Fruit fly (Drosophila melanogaster) whole organism, wandering third instar larva: Measurements from ENCODE around the gene Sfp33A2.

ENCODE experiments used
- Abd-B ChIP-seq: fragments of >200 bp; optimal IDR thresholded peaks from 2 replicates; lab custom pipeline; 2017; ENCODE audit warnings: missing biosample characterization, missing genetic modification characterization
- CG32264 ChIP-seq: fragments of 200-800 bp; sonication (Bioruptor generic); optimal IDR thresholded peaks from 2 replicates; lab custom pipeline; 2016; ENCODE audit warnings: missing biosample characterization, missing genetic modification characterization
- CG9705 ChIP-seq: fragments of 200-800 bp; sonication (Bioruptor generic); optimal IDR thresholded peaks from 2 replicates; lab custom pipeline; 2018; ENCODE audit warnings: missing biosample characterization, mild to moderate bottlenecking, missing genetic modification characterization
- CrebA ChIP-seq: fragments of 200-800 bp; sonication (Bioruptor generic); optimal IDR thresholded peaks from 2 replicates; lab custom pipeline; 2016; ENCODE audit warnings: missing biosample characterization, mild to moderate bottlenecking, missing genetic modification characterization, borderline replicate concordance
- Dfd ChIP-seq: fragments of >200 bp; optimal IDR thresholded peaks from 2 replicates; lab custom pipeline; 2017; ENCODE audit warnings: missing biosample characterization, missing genetic modification characterization
- Dif ChIP-seq: fragments of 200-275, 200-300 bp; sonication (Bioruptor generic); optimal IDR thresholded peaks from 2 replicates; lab custom pipeline; 2018; ENCODE audit warnings: missing biosample characterization, missing genetic modification characterization; ENCODE audit not compliant: partially characterized antibody
- GATAd ChIP-seq: sonication (Bioruptor generic); optimal IDR thresholded peaks from 2 replicates; lab custom pipeline; 2016; ENCODE audit warnings: missing biosample characterization, missing genetic modification characterization
- HLH106 ChIP-seq: fragments of 200-800 bp; optimal IDR thresholded peaks from 3 replicates; lab custom pipeline; 2019; ENCODE audit warnings: missing biosample characterization, mild to moderate bottlenecking, missing genetic modification characterization, moderate library complexity
- Hnf4 ChIP-seq: fragments of 200-800 bp; sonication (Bioruptor generic); optimal IDR thresholded peaks from 2 replicates; lab custom pipeline; 2016; ENCODE audit warnings: missing biosample characterization, mild to moderate bottlenecking, missing genetic modification characterization
- Hr78 ChIP-seq: fragments of >200 bp; optimal IDR thresholded peaks from 2 replicates; lab custom pipeline; 2017; ENCODE audit warnings: missing biosample characterization, missing genetic modification characterization
- Hr83 ChIP-seq: fragments of 200-300 bp; sonication (Bioruptor generic); optimal IDR thresholded peaks from 2 replicates; lab custom pipeline; 2016; ENCODE audit warnings: missing biosample characterization, mild to moderate bottlenecking, missing genetic modification characterization, moderate library complexity; ENCODE audit not compliant: poor library complexity, severe bottlenecking
- Jra ChIP-seq: sonication (Bioruptor generic); optimal IDR thresholded peaks from 2 replicates; lab custom pipeline; 2016; ENCODE audit warnings: missing biosample characterization, missing genetic modification characterization
- Mio ChIP-seq: sonication (Bioruptor generic); optimal IDR thresholded peaks from 2 replicates; lab custom pipeline; 2016; ENCODE audit warnings: missing biosample characterization, missing genetic modification characterization
- Myc ChIP-seq: fragments of >200 bp; optimal IDR thresholded peaks from 2 replicates; lab custom pipeline; 2017
- N ChIP-seq: fragments of >200 bp; optimal IDR thresholded peaks from 2 replicates; lab custom pipeline; 2018; ENCODE audit warnings: missing biosample characterization, missing external identifiers, missing genetic modification characterization
- OdsH ChIP-seq: fragments of 200-800 bp; sonication (Bioruptor generic); optimal IDR thresholded peaks from 2 replicates; lab custom pipeline; 2016; ENCODE audit warnings: missing biosample characterization, mild to moderate bottlenecking, missing genetic modification characterization
- Rel ChIP-seq, 2 experiments: fragments of 200-800 bp; sonication (Bioruptor generic) in 1 of 2; optimal IDR thresholded peaks; 2 replicates in 1 of 2; 3 replicates in 1 of 2; lab custom pipeline; 2016 to 2019; ENCODE audit warnings: mild to moderate bottlenecking in 2 of 2, missing biosample characterization in 2 of 2, missing genetic modification characterization in 2 of 2, moderate library complexity in 1 of 2
- Sp1 ChIP-seq: fragments of 200-800 bp; sonication (Bioruptor generic); optimal IDR thresholded peaks from 3 replicates; lab custom pipeline; 2019; ENCODE audit warnings: missing biosample characterization, mild to moderate bottlenecking, missing genetic modification characterization, moderate library complexity
- Vsx2 ChIP-seq: fragments of 200-300, 225-300 bp; sonication (Bioruptor generic); optimal IDR thresholded peaks from 2 replicates; lab custom pipeline; 2018; ENCODE audit warnings: missing biosample characterization, missing genetic modification characterization; ENCODE audit not compliant: partially characterized antibody
- br ChIP-seq: fragments of 200-800 bp; sonication (Bioruptor generic); optimal IDR thresholded peaks from 2 replicates; lab custom pipeline; 2016; ENCODE audit warnings: missing biosample characterization, missing genetic modification characterization
- brk ChIP-seq: fragments of 200-800 bp; sonication (Bioruptor generic); optimal IDR thresholded peaks from 2 replicates; lab custom pipeline; 2016; ENCODE audit warnings: missing biosample characterization, mild to moderate bottlenecking, missing genetic modification characterization
- dl ChIP-seq, 2 experiments: fragments of 175-275, 200-275 bp in 1 of 2; fragments of 200-275 bp in 1 of 2; sonication (Bioruptor generic); optimal IDR thresholded peaks; lab custom pipeline; 2018; ENCODE audit warnings: mild to moderate bottlenecking in 2 of 2, missing biosample characterization in 2 of 2, missing genetic modification characterization in 2 of 2, moderate library complexity in 2 of 2; ENCODE audit not compliant: partially characterized antibody in 2 of 2, insufficient read depth in 1 of 2
- dmrt93B ChIP-seq: fragments of 200-800 bp; sonication (Bioruptor generic); optimal IDR thresholded peaks from 2 replicates; lab custom pipeline; 2018; ENCODE audit warnings: missing biosample characterization, mild to moderate bottlenecking, missing genetic modification characterization
- dsf ChIP-seq: sonication (Bioruptor generic); optimal IDR thresholded peaks from 2 replicates; lab custom pipeline; 2016; ENCODE audit warnings: missing biosample characterization, missing genetic modification characterization, borderline replicate concordance
- ey ChIP-seq: fragments of 200-800 bp; sonication (Bioruptor generic); optimal IDR thresholded peaks from 2 replicates; lab custom pipeline; 2016; ENCODE audit warnings: missing biosample characterization, missing genetic modification characterization
- foxo ChIP-seq, 2 experiments: fragments of 200-800 bp; sonication (Bioruptor generic); optimal IDR thresholded peaks; 2 replicates in 1 of 2; 3 replicates in 1 of 2; lab custom pipeline; 2016 to 2017; ENCODE audit warnings: missing biosample characterization in 2 of 2, missing genetic modification characterization in 2 of 2
- fru ChIP-seq: fragments of 200-800 bp; sonication (Bioruptor generic); optimal IDR thresholded peaks from 3 replicates; lab custom pipeline; 2016; ENCODE audit warnings: missing biosample characterization, mild to moderate bottlenecking, missing genetic modification characterization
- h ChIP-seq: fragments of 200-800 bp; sonication (Bioruptor generic); optimal IDR thresholded peaks from 3 replicates; lab custom pipeline; 2016; ENCODE audit warnings: missing biosample characterization, mild to moderate bottlenecking, missing genetic modification characterization
- jim ChIP-seq: fragments of 175-275, 200-325 bp; sonication (Bioruptor generic); optimal IDR thresholded peaks from 2 replicates; lab custom pipeline; 2016; ENCODE audit warnings: missing biosample characterization, mild to moderate bottlenecking, missing genetic modification characterization
- lola ChIP-seq: fragments of >200 bp; optimal IDR thresholded peaks from 2 replicates; lab custom pipeline; 2017; ENCODE audit warnings: missing biosample characterization, missing genetic modification characterization
- pan ChIP-seq: fragments of >200 bp; optimal IDR thresholded peaks from 2 replicates; lab custom pipeline; 2017
- psq ChIP-seq: fragments of 200-800 bp; sonication (Bioruptor generic); optimal IDR thresholded peaks from 3 replicates; lab custom pipeline; 2017; ENCODE audit warnings: missing biosample characterization, mild to moderate bottlenecking, missing genetic modification characterization, moderate library complexity
- rgr ChIP-seq: fragments of 200-800 bp; sonication (Bioruptor generic); optimal IDR thresholded peaks from 3 replicates; lab custom pipeline; 2016; ENCODE audit warnings: missing biosample characterization, mild to moderate bottlenecking, missing genetic modification characterization
- sage ChIP-seq: fragments of 200-800 bp; sonication (Bioruptor generic); optimal IDR thresholded peaks from 2 replicates; lab custom pipeline; 2016; ENCODE audit warnings: missing biosample characterization, mild to moderate bottlenecking, missing genetic modification characterization
- sv ChIP-seq: fragments of 200-800 bp; sonication (Bioruptor generic); optimal IDR thresholded peaks from 3 replicates; lab custom pipeline; 2016; ENCODE audit warnings: missing biosample characterization, missing genetic modification characterization
- tai ChIP-seq: sonication (Bioruptor generic); optimal IDR thresholded peaks from 2 replicates; lab custom pipeline; 2016; ENCODE audit warnings: missing biosample characterization, missing genetic modification characterization
- usp ChIP-seq: fragments of >200 bp; optimal IDR thresholded peaks from 2 replicates; lab custom pipeline; 2017; ENCODE audit warnings: missing biosample characterization, missing genetic modification characterization
- woc ChIP-seq: sonication (Bioruptor generic); optimal IDR thresholded peaks from 2 replicates; lab custom pipeline; 2016; ENCODE audit warnings: missing biosample characterization, mild to moderate bottlenecking, missing genetic modification characterization

Sfp33A2 gene

DNA sequence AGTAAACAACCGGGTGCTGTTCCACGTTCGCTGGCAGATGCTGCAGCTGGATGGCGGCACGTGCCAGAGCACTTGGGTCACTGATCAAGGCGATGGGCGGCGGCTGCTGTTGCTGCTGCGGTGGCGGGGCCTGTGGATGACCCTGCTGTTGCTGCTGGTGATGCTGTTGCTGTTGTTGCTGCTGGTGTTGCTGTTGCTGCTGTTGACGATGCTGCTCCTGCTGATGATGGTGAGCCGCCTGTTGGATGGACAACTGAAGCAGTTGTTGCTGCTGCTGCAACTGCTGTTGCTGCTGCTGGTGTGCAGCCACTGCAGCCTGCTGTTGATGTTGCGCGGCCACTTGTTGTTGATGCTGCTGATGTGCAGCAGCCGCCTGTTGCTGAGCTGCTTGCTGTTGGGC is 40.4 kb upstream of the Sfp33A2 start:
- TF ChIP-seq sv (GFP tag; lab: Kevin White, UChicago) (no peak), Dfd (GFP tag; lab: Kevin White, UChicago) (peak; percentile 95), foxo (GFP tag; optimal IDR thresholded peaks at IDR 0.05; lab: Kevin White, UChicago) (no peak), CG9705 (no peak), HLH106 (no peak), Sp1 (GFP tag; lab: Kevin White, UChicago) (no peak)

DNA sequence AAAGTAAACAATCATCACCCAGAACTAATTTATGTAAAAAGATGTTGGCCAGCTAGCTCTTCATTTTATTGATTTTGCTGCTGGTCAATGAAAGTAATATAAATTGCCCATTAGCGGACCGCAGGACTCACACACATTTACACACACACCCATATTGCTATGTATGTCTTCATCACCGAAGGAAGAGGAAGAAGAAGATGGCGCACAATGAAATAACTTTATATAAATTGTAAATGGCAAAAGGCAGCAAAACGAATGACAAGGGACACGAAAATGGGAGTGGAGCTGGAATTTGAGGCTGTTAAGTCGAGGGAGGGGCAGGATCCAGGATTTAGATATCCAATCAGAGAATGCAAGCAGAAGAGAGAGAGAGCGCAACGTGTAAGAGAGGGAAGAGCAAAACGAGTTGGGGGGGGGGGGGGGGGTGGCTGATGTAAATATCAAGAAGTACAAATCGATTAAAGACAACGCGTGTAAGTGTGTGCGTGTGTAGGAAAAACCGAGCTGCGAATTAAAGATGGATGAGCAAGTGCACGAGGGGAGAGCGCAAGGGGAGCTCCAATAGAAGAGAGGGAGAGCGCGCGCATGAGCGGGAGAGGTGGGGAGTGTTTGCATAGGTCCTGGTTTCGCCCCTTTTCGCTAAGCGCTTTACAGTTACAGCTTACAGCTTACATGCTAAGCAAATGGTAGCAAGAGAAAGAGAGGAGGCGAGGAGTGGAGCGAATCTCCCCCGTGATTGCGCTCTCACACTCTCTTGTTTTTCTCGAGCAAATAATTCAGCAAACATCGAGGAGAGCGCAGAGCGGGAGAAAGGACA is 33.1 kb upstream of the Sfp33A2 start:
- peak; percentile 16 for TF ChIP-seq Dfd (GFP tag; lab: Kevin White, UChicago)
- peak; percentile 70 for TF ChIP-seq psq (GFP tag; lab: Kevin White, UChicago)
- no peak for TF ChIP-seq Dif (GFP tag; lab: Kevin White, UChicago)

DNA sequence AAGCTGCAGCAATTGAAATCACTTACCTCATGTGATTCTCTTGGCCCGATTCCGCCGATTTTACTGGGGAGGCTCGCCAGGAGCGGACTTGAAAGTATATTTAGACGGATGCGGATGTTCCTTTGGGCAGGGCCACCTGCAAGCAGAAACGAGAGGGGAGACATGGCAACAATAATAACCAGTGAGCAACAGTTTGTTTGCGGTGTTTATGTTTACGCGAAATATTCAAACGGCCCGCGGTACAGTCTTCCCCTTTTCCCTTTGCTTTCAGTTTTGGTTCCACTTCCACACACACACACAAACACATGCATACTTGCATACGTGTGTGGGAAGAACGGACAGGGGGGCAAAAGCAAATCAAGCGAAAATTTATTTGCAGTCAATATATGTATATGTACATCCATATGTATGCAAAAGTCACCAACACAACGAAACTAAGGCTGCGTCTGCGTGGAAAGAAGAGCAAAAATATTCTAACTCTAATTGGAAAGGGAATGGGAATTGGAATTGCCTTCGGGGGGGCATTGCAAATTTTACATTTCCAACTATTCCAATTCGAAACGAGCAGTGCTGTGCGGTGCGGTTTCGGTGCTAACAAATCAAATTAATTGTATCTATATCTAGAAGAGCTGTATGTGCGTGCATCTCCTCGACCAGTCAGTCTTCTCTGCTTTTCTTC is 31.4 kb upstream of the Sfp33A2 start:
- TF ChIP-seq sage (GFP tag; lab: Kevin White, UChicago): no peak
- no peak for TF ChIP-seq CrebA
- no peak for TF ChIP-seq h (GFP tag; lab: Kevin White, UChicago)
- no peak for TF ChIP-seq usp (GFP tag; lab: Kevin White, UChicago)
- peak; percentile 27 for TF ChIP-seq N (GFP tag; lab: Kevin White, UChicago)
- TF ChIP-seq CG32264: no peak
- TF ChIP-seq Jra (GFP tag; lab: Kevin White, UChicago): no peak
- no peak for TF ChIP-seq lola (GFP tag; lab: Kevin White, UChicago)
- no peak for TF ChIP-seq jim (GFP tag; lab: Kevin White, UChicago)
- no peak for TF ChIP-seq Mio (GFP tag; lab: Kevin White, UChicago)
- no peak for TF ChIP-seq CG9705
- TF ChIP-seq Hnf4: no peak
- TF ChIP-seq GATAd (GFP tag; lab: Kevin White, UChicago): no peak
- TF ChIP-seq br: no peak
- TF ChIP-seq Sp1 (GFP tag; lab: Kevin White, UChicago): peak; percentile 1
- TF ChIP-seq tai: no peak
- no peak for TF ChIP-seq ey (GFP tag; lab: Kevin White, UChicago)
- TF ChIP-seq pan (lab: Kevin White, UChicago): no peak
- TF ChIP-seq Dfd (GFP tag; lab: Kevin White, UChicago): no peak
- TF ChIP-seq OdsH: peak; percentile 1
- TF ChIP-seq dsf (GFP tag; lab: Kevin White, UChicago): no peak
- TF ChIP-seq brk (GFP tag; lab: Kevin White, UChicago): no peak
- peak in 1 of 2 experiments; percentile 9 for TF ChIP-seq foxo (GFP tag; optimal IDR thresholded peaks at IDR 0.05; lab: Kevin White, UChicago)
- TF ChIP-seq Hr78 (GFP tag; lab: Kevin White, UChicago): no peak
- peak; percentile 30 for TF ChIP-seq Hr83 (GFP tag; lab: Kevin White, UChicago)
- TF ChIP-seq fru: no peak
- no peak for TF ChIP-seq dmrt93B (GFP tag; lab: Kevin White, UChicago)
- no peak for TF ChIP-seq sv (GFP tag; lab: Kevin White, UChicago)
- TF ChIP-seq Abd-B (GFP tag; lab: Kevin White, UChicago): no peak
- TF ChIP-seq Dif (GFP tag; lab: Kevin White, UChicago): no peak
- peak; percentile 18 for TF ChIP-seq rgr (GFP tag; lab: Kevin White, UChicago)
- TF ChIP-seq Vsx2 (GFP tag; lab: Kevin White, UChicago): no peak
- no peak for TF ChIP-seq Rel (GFP tag; optimal IDR thresholded peaks at IDR 0.05; lab: Kevin White, UChicago)
- peak; percentile 42 for TF ChIP-seq Rel (tag; optimal IDR thresholded peaks at IDR 0.05; lab: Kevin White, UChicago)
- peak; percentile 33 for TF ChIP-seq HLH106
- TF ChIP-seq dl (GFP tag; optimal IDR thresholded peaks at IDR 0.05; lab: Kevin White, UChicago; ENCODE audit: insufficient read depth in 1 of 2, partially characterized antibody in 2 of 2): no peak
- no peak for TF ChIP-seq psq (GFP tag; lab: Kevin White, UChicago)
- no peak for TF ChIP-seq Myc (lab: Kevin White, UChicago)
- TF ChIP-seq woc (GFP tag; lab: Kevin White, UChicago): peak; percentile 1
- TF ChIP-seq, all 38 proteins: peak for 9
